Worm (Caenorhabditis elegans): ENCODE results near the gene F37A4.6.

F37A4.6 gene

DNA sequence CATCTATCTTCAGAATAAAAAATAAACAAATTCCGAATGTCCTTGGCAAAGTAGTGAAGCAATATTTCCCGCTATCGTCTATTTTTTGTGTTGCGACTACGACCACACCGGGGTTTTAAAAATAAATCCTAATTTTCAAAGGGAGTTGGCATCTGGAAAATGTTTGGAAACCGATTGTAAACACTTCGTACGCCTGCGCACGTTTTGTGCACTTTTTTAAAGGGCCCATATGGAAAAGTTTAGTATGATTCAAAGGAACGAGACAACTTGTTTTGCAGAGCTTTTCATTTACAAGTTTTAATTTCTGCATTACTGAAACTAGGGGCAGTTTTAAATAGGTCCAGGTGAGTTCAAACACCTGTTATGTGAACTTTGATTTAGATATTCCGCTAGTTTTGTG, 34.5 kb downstream of the F37A4.6 start:
- TF ChIP-seq fkh-2 (tag; optimal IDR thresholded peaks at IDR 0.05) (no peak), eor-1 (tag; optimal IDR thresholded peaks at IDR 0.05) (no peak), ztf-4 (tag; optimal IDR thresholded peaks at IDR 0.05) (no peak), R02D3.7 (tag; optimal IDR thresholded peaks at IDR 0.05) (no peak), aly-2 (tag; optimal IDR thresholded peaks at IDR 0.05) (no peak), nhr-76 (tag; optimal IDR thresholded peaks at IDR 0.05) (no peak), elt-2 (tag; optimal IDR thresholded peaks at IDR 0.05) (no peak), nfya-1 (tag; optimal IDR thresholded peaks at IDR 0.05; ENCODE audit: insufficient read depth) (no peak), fkh-10 (GFP tag; optimal IDR thresholded peaks at IDR 0.05) (no peak), lsy-12 (tag; optimal IDR thresholded peaks at IDR 0.05) (no peak), ceh-9 (tag; optimal IDR thresholded peaks at IDR 0.05) (no peak), ztf-11 (tag; optimal IDR thresholded peaks at IDR 0.05) (no peak), skn-1 (tag; optimal IDR thresholded peaks at IDR 0.05) (no peak), lin-15B (tag; optimal IDR thresholded peaks at IDR 0.05) (no peak), elt-1 (tag; optimal IDR thresholded peaks at IDR 0.05) (no peak), mml-1 (tag; optimal IDR thresholded peaks at IDR 0.05) (no peak), nhr-77 (tag; optimal IDR thresholded peaks at IDR 0.05) (no peak), pha-4 (tag; optimal IDR thresholded peaks at IDR 0.05) (no peak)

DNA sequence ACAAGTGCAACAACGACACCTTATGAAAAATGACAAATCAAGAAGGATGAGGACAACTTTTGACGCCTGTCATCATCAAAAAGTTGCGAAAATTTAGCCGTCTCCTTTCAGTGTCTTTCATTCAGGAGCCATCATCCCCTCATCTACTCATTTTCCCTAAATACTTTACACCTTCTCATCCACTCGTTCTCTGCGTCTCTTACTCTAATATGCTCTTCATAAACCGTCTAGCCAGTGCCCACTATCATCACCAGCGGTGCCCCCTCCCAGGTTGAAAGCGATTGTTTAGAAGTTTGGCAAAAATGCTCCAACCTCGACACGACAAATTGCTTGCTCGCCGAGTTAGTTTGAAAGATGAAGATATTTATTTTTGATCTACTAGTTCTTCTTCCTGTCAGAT, 37.0 kb downstream of the F37A4.6 start:
- TF ChIP-seq ceh-28 (tag; optimal IDR thresholded peaks at IDR 0.05) (no peak), nhr-76 (tag; optimal IDR thresholded peaks at IDR 0.05) (no peak), fos-1 (tag; optimal IDR thresholded peaks at IDR 0.05) (no peak), R02D3.7 (tag; optimal IDR thresholded peaks at IDR 0.05) (no peak), zag-1 (tag; optimal IDR thresholded peaks at IDR 0.05) (no peak), eor-1 (tag; optimal IDR thresholded peaks at IDR 0.05) (no peak), unc-39 (tag; optimal IDR thresholded peaks at IDR 0.05) (no peak), nfya-1 (tag; optimal IDR thresholded peaks at IDR 0.05; ENCODE audit: insufficient read depth) (no peak), pqm-1 (tag; optimal IDR thresholded peaks at IDR 0.05) (no peak), lin-15B (tag; optimal IDR thresholded peaks at IDR 0.05) (no peak), ama-1 (optimal IDR thresholded peaks at IDR 0.05) (no peak)

ce11 chrIII:6746008-6746407, 40.4 kb downstream of the F37A4.6 start, which contains the start of gene dig-1:
TSS of gene dig-1 (plus strand) at chrIII:6746308.
- TF ChIP-seq nhr-76 (tag; optimal IDR thresholded peaks at IDR 0.05) (no peak), zag-1 (tag; optimal IDR thresholded peaks at IDR 0.05) (no peak), tbx-2 (tag; optimal IDR thresholded peaks at IDR 0.05) (no peak), lin-15B (tag; optimal IDR thresholded peaks at IDR 0.05) (no peak)

DNA sequence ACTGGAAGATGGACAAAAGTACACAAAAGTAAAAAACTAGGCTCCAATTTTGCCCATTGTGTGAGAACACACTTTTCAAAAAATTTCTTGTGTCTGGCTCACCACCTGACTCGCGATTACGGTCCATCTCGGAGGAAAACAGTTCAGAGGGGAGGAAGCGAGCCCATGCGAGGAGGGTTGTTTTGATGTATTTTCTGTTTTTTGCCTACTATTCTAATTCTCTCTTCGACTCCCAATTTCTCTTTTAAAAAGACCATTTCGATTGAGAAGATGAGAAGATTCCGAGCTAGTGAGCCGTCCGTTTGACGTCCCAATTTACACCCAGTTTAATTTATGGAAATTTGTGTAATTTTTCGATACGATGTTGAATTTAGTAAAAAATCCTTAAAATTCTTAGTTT, 41.1 kb downstream of the F37A4.6 start:
- TF ChIP-seq unc-39 (tag; optimal IDR thresholded peaks at IDR 0.05) (no peak), fkh-2 (tag; optimal IDR thresholded peaks at IDR 0.05) (no peak), nfya-1 (tag; optimal IDR thresholded peaks at IDR 0.05; ENCODE audit: insufficient read depth) (no peak), tbx-2 (tag; optimal IDR thresholded peaks at IDR 0.05) (no peak), R02D3.7 (tag; optimal IDR thresholded peaks at IDR 0.05) (no peak), lin-15B (tag; optimal IDR thresholded peaks at IDR 0.05) (no peak)

ce11 chrIII:6752612-6753011, 47.0 kb downstream of the F37A4.6 start:
- TF ChIP-seq R02D3.7 (tag; optimal IDR thresholded peaks at IDR 0.05) (no peak), elt-3 (tag; optimal IDR thresholded peaks at IDR 0.05) (no peak), lin-39 (tag; optimal IDR thresholded peaks at IDR 0.05) (no peak), nhr-11 (tag; optimal IDR thresholded peaks at IDR 0.05) (no peak), unc-62 (GFP tag; optimal IDR thresholded peaks at IDR 0.05) (no peak), lin-15B (tag; optimal IDR thresholded peaks at IDR 0.05) (no peak), pqm-1 (tag; optimal IDR thresholded peaks at IDR 0.05) (no peak), ceh-9 (tag; optimal IDR thresholded peaks at IDR 0.05) (no peak), fkh-10 (GFP tag; optimal IDR thresholded peaks at IDR 0.05) (no peak), ama-1 (optimal IDR thresholded peaks at IDR 0.05) (no peak), ZK546.5 (tag; optimal IDR thresholded peaks at IDR 0.05) (no peak), nfya-1 (tag; optimal IDR thresholded peaks at IDR 0.05; ENCODE audit: insufficient read depth) (no peak), jun-1 (tag; optimal IDR thresholded peaks at IDR 0.05) (no peak)

ce11 chrIII:6756769-6757168, 51.2 kb downstream of the F37A4.6 start:
- TF ChIP-seq nfya-1 (tag; optimal IDR thresholded peaks at IDR 0.05; ENCODE audit: insufficient read depth): no peak
